Worm (Caenorhabditis elegans): Measurements from ENCODE around the gene dod-17.

DNA sequence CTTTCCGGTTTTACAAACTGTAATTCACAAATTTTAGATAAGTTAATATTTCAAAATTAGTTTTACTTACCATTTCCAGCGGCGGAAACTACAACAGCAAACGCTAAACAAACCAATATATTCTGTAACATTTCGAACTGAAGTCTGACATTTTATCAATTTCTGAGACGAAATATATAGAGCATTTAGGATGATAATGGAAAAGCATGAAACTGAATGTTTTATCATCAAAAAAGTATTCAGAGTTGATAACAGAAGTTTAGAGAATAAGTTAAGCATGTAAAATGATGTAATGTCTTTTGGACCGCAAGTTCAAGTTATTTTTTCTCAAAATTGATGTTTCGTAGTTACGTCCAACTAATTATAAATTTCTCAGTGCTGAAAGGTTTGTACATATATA is 7.0 kb upstream of the dod-17 start, which contains the start of gene F55G11.2:
- no peak for TF ChIP-seq snpc-1.3 (tag; optimal IDR thresholded peaks at IDR 0.05; ENCODE audit: insufficient read depth)
- TF ChIP-seq lin-40 (tag; optimal IDR thresholded peaks at IDR 0.05) = no peak
- TF ChIP-seq lin-35 (GFP tag; optimal IDR thresholded peaks at IDR 0.05) = no peak
- no peak for TF ChIP-seq egrh-3 (GFP tag; IDR thresholded peaks at IDR 0.05)
- TF ChIP-seq repo-1 (tag; optimal IDR thresholded peaks at IDR 0.05) = no peak
- no peak for TF ChIP-seq ceh-100 (GFP tag; IDR thresholded peaks at IDR 0.05)
- TF ChIP-seq snpc-4 (GFP tag; optimal IDR thresholded peaks at IDR 0.05) = no peak
- TF ChIP-seq snpc-4 (tag; optimal IDR thresholded peaks at IDR 0.05) = no peak
- TF ChIP-seq somi-1 (GFP tag; optimal IDR thresholded peaks at IDR 0.05) = no peak
- no peak for TF ChIP-seq ztf-3 (GFP tag; optimal IDR thresholded peaks at IDR 0.05)
- no peak for TF ChIP-seq B0261.1 (tag; optimal IDR thresholded peaks at IDR 0.05)
- TF ChIP-seq lsy-27 (tag; optimal IDR thresholded peaks at IDR 0.05; ENCODE audit: borderline replicate concordance, insufficient read depth) = no peak

All from whole organism, young adult.